Worm (Caenorhabditis elegans) whole organism, mixed stage, embryonic: ENCODE results near the gene ZK54.3.
A peak's percentile ranks its signal among the peaks of the same experiment; 100 is the strongest.

Experiments used
- M03D4.4 ChIP-seq: sonication (generic microtip); optimal IDR thresholded peaks from 2 replicates; lab custom pipeline; 2017; ENCODE audit warnings: mild to moderate bottlenecking, missing genetic modification characterization, missing compliant biosample characterization
- bed-3 ChIP-seq: fragments of 200-800 bp; sonication (Bioruptor generic); optimal IDR thresholded peaks from 3 replicates; lab custom pipeline; 2018; ENCODE audit warnings: mild to moderate bottlenecking, missing genetic modification characterization, moderate library complexity, missing compliant biosample characterization
- blmp-1 ChIP-seq: fragments of 150-350 bp; optimal IDR thresholded peaks from 2 replicates; lab custom pipeline; 2014; ENCODE audit warnings: missing biosample characterization, missing genetic modification characterization
- ceh-39 ChIP-seq: fragments of 150-350 bp; optimal IDR thresholded peaks from 2 replicates; lab custom pipeline; 2014; ENCODE audit warnings: missing biosample characterization, missing genetic modification characterization
- ceh-43 ChIP-seq: fragments of 200-800 bp; sonication (Bioruptor generic); optimal IDR thresholded peaks from 2 replicates; lab custom pipeline; 2018; ENCODE audit warnings: mild to moderate bottlenecking, missing genetic modification characterization, moderate library complexity, missing compliant biosample characterization
- ceh-83 ChIP-seq: fragments of 200-800 bp; sonication (Bioruptor generic); optimal IDR thresholded peaks from 2 replicates; lab custom pipeline; 2018; ENCODE audit warnings: mild to moderate bottlenecking, missing genetic modification characterization, missing compliant biosample characterization
- ces-1 ChIP-seq: fragments of 150-350 bp; optimal IDR thresholded peaks from 2 replicates; lab custom pipeline; 2014; ENCODE audit warnings: missing biosample characterization, missing genetic modification reagents, missing genetic modification characterization
- cnd-1 ChIP-seq: fragments of 200-800 bp; sonication (Bioruptor generic); optimal IDR thresholded peaks from 2 replicates; lab custom pipeline; 2018; ENCODE audit warnings: mild to moderate bottlenecking, missing genetic modification characterization, missing compliant biosample characterization
- drap-1 ChIP-seq: fragments of 200-800 bp; sonication (Bioruptor generic); optimal IDR thresholded peaks from 3 replicates; lab custom pipeline; 2018; ENCODE audit warnings: mild to moderate bottlenecking, missing genetic modification characterization, missing compliant biosample characterization
- elt-1 ChIP-seq: sonication (generic microtip); optimal IDR thresholded peaks from 2 replicates; lab custom pipeline; 2017; ENCODE audit warnings: missing genetic modification characterization, mild to moderate bottlenecking, missing compliant biosample characterization, antibody characterized with exemption, moderate library complexity, borderline replicate concordance; ENCODE audit not compliant: insufficient read depth
- elt-3 ChIP-seq: fragments of 150-350 bp; optimal IDR thresholded peaks from 2 replicates; lab custom pipeline; 2014; ENCODE audit warnings: missing biosample characterization, missing genetic modification characterization
- flh-1 ChIP-seq: fragments of 200-800 bp; sonication (Bioruptor generic); optimal IDR thresholded peaks from 2 replicates; lab custom pipeline; 2018; ENCODE audit warnings: mild to moderate bottlenecking, missing genetic modification characterization, moderate library complexity, missing compliant biosample characterization
- ham-2 ChIP-seq: fragments of 200-800 bp; sonication (Bioruptor generic); optimal IDR thresholded peaks from 2 replicates; lab custom pipeline; 2018; ENCODE audit warnings: mild to moderate bottlenecking, missing genetic modification characterization, missing compliant biosample characterization
- hlh-1 ChIP-seq: fragments of 150-350 bp; optimal IDR thresholded peaks from 2 replicates; lab custom pipeline; 2014; ENCODE audit warnings: missing biosample characterization, missing genetic modification reagents, missing genetic modification characterization
- lin-13 ChIP-seq: fragments of 150-350 bp; optimal IDR thresholded peaks from 2 replicates; lab custom pipeline; 2014; ENCODE audit warnings: missing biosample characterization, missing genetic modification characterization
- lin-32 ChIP-seq: fragments of 200-800 bp; sonication (Bioruptor generic); optimal IDR thresholded peaks from 2 replicates; lab custom pipeline; 2018; ENCODE audit warnings: mild to moderate bottlenecking, missing genetic modification characterization, missing compliant biosample characterization
- lsy-2 ChIP-seq: fragments of 150-350 bp; optimal IDR thresholded peaks from 2 replicates; lab custom pipeline; 2014; ENCODE audit warnings: missing biosample characterization, missing genetic modification characterization
- mab-5 ChIP-seq: fragments of 150-350 bp; optimal IDR thresholded peaks from 2 replicates; lab custom pipeline; 2014; ENCODE audit warnings: missing biosample characterization, missing genetic modification characterization
- mep-1 ChIP-seq: fragments of 150-350 bp; optimal IDR thresholded peaks from 2 replicates; lab custom pipeline; 2017; ENCODE audit warnings: missing biosample characterization, missing genetic modification reagents, missing genetic modification characterization, inconsistent platforms
- mls-2 ChIP-seq: sonication (generic microtip); optimal IDR thresholded peaks from 2 replicates; lab custom pipeline; 2016; ENCODE audit warnings: mild to moderate bottlenecking, missing genetic modification characterization, moderate library complexity, missing compliant biosample characterization
- nhr-12 ChIP-seq: fragments of 150-350 bp; optimal IDR thresholded peaks from 2 replicates; lab custom pipeline; 2014; ENCODE audit warnings: missing biosample characterization, missing genetic modification characterization
- nhr-2 ChIP-seq: fragments of 150-350 bp; optimal IDR thresholded peaks from 2 replicates; lab custom pipeline; 2014; ENCODE audit warnings: missing biosample characterization, missing genetic modification characterization
- nhr-237 ChIP-seq: fragments of 150-350 bp; optimal IDR thresholded peaks from 2 replicates; lab custom pipeline; 2014; ENCODE audit warnings: missing biosample characterization, missing genetic modification characterization
- nhr-28 ChIP-seq: fragments of 150-350 bp; optimal IDR thresholded peaks from 2 replicates; lab custom pipeline; 2014; ENCODE audit warnings: missing biosample characterization, missing genetic modification characterization
- nhr-76 ChIP-seq: sonication (generic microtip); optimal IDR thresholded peaks from 2 replicates; lab custom pipeline; 2017; ENCODE audit warnings: missing biosample characterization, missing genetic modification characterization
- pha-4 ChIP-seq: fragments of 150-350 bp; optimal IDR thresholded peaks from 2 replicates; lab custom pipeline; 2018; ENCODE audit warnings: missing biosample characterization, missing genetic modification reagents, missing genetic modification characterization
- sem-2 ChIP-seq: fragments of 200-800 bp; sonication (Bioruptor generic); optimal IDR thresholded peaks from 2 replicates; lab custom pipeline; 2018; ENCODE audit warnings: mild to moderate bottlenecking, missing genetic modification characterization, missing compliant biosample characterization
- snpc-4 ChIP-seq: fragments of 150-350 bp; optimal IDR thresholded peaks from 2 replicates; lab custom pipeline; 2014; ENCODE audit warnings: missing biosample characterization, missing genetic modification characterization
- sptf-1 ChIP-seq: sonication (generic microtip); optimal IDR thresholded peaks from 2 replicates; lab custom pipeline; 2017; ENCODE audit warnings: mild to moderate bottlenecking, missing genetic modification characterization, moderate library complexity, missing compliant biosample characterization
- tbx-8 ChIP-seq: fragments of 200-800 bp; sonication (Bioruptor generic); optimal IDR thresholded peaks from 2 replicates; lab custom pipeline; 2018; ENCODE audit warnings: mild to moderate bottlenecking, missing genetic modification characterization, moderate library complexity, missing compliant biosample characterization
- unc-120 ChIP-seq: sonication (generic microtip); optimal IDR thresholded peaks from 2 replicates; lab custom pipeline; 2017; ENCODE audit warnings: missing genetic modification characterization, missing compliant biosample characterization; ENCODE audit not compliant: poor library complexity, severe bottlenecking
- unc-39 ChIP-seq: fragments of 150-350 bp; optimal IDR thresholded peaks from 2 replicates; lab custom pipeline; 2014; ENCODE audit warnings: missing biosample characterization, missing genetic modification characterization
- unc-62 ChIP-seq: fragments of 150-350 bp; optimal IDR thresholded peaks from 2 replicates; lab custom pipeline; 2014; ENCODE audit warnings: missing biosample characterization, missing genetic modification reagents, missing genetic modification characterization
- zip-8 ChIP-seq: fragments of 150-350 bp; optimal IDR thresholded peaks from 2 replicates; lab custom pipeline; 2014; ENCODE audit warnings: missing biosample characterization, missing genetic modification characterization
- ztf-11 ChIP-seq: fragments of 150-350 bp; optimal IDR thresholded peaks from 2 replicates; lab custom pipeline; 2014; ENCODE audit warnings: missing biosample characterization, missing genetic modification characterization

The ZK54.3 gene

DNA sequence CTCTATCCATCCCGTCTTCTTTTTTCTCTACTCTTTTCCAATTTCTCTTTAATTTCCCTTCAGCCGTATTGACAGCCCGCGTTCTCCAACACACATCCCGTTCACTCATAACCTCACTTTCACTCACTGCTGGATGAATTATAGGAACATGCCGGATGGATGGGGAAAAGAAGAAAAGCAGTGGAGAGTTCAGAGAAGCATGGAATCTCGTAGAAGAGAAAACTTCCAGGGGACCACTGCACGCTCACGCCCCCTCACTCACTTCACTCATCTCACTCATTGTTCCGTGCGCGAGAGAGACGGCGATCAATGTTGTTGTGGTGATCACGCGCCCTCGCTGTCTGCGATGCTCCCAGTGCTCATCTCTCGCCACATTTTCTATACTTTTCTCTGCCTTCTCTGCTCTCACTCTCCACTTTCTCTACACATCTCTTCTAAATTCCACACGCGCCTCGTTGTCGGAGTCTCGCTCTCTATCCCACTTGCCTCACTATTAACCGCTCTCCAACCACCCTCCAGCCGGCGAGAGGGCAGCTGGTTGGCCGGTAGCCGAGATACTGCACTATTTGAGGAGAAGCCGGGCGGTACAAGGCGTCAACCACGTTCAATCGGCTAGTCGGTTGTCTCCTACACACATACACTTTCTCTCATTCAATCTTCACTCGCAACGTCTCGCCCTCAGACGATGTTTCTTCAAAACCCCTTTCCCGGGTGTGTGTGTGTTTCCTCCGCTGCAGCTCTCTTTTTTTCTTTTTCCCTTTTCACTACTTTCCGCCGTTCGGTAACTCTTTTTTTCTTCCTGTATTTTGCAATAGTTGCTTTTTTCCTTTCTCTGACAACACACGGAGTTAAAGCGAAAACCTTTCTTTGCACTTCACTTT is 13.1 kb upstream of the ZK54.3 start:
- TF ChIP-seq mab-5 (tag; lab: Kevin White, UChicago) = peak; percentile 58
- no peak for TF ChIP-seq lsy-2 (tag; lab: Kevin White, UChicago)
- no peak for TF ChIP-seq zip-8 (tag; lab: Kevin White, UChicago)
- peak; percentile 40 for TF ChIP-seq ceh-83 (GFP tag; lab: Kevin White, UChicago)
- TF ChIP-seq flh-1 (GFP tag; lab: Kevin White, UChicago) = no peak
- TF ChIP-seq nhr-76 (tag; lab: Kevin White, UChicago) = no peak
- TF ChIP-seq blmp-1 = peak; percentile 88
- TF ChIP-seq ceh-39 = no peak
- peak; percentile 73 for TF ChIP-seq drap-1 (GFP tag; lab: Kevin White, UChicago)
- peak; percentile 75 for TF ChIP-seq sptf-1 (tag; lab: Kevin White, UChicago)
- peak; percentile 14 for TF ChIP-seq ceh-43 (GFP tag; lab: Kevin White, UChicago)
- peak; percentile 52 for TF ChIP-seq pha-4 (tag; lab: Kevin White, UChicago)
- peak; percentile 27 for TF ChIP-seq mep-1 (tag; lab: Kevin White, UChicago)
- peak; percentile 67 for TF ChIP-seq hlh-1 (tag; lab: Kevin White, UChicago)
- peak; percentile 10 for TF ChIP-seq nhr-2
- peak; percentile 92 for TF ChIP-seq unc-120 (tag; lab: Kevin White, UChicago)
- peak; percentile 94 for TF ChIP-seq mls-2 (tag; lab: Kevin White, UChicago)
- TF ChIP-seq nhr-12 (tag; lab: Kevin White, UChicago) = no peak
- no peak for TF ChIP-seq sem-2 (GFP tag; lab: Kevin White, UChicago)
- TF ChIP-seq lin-32 (GFP tag; lab: Kevin White, UChicago) = peak; percentile 66
- no peak for TF ChIP-seq M03D4.4 (tag; lab: Kevin White, UChicago)
- TF ChIP-seq ham-2 (GFP tag; lab: Kevin White, UChicago) = peak; percentile 99
- TF ChIP-seq unc-39 = peak; percentile 60
- TF ChIP-seq lin-13 (tag; lab: Kevin White, UChicago) = no peak
- no peak for TF ChIP-seq tbx-8
- peak; percentile 61 for TF ChIP-seq ztf-11 (tag; lab: Kevin White, UChicago)
- peak; percentile 70 for TF ChIP-seq nhr-237
- TF ChIP-seq unc-62 (GFP tag; lab: Kevin White, UChicago) = peak; percentile 94
- TF ChIP-seq elt-1 (tag; lab: Kevin White, UChicago) = no peak
- TF ChIP-seq nhr-28 = no peak
- TF ChIP-seq bed-3 (GFP tag; lab: Kevin White, UChicago) = no peak
- peak; percentile 90 for TF ChIP-seq ces-1
- TF ChIP-seq elt-3 (tag; lab: Kevin White, UChicago) = no peak
- no peak for TF ChIP-seq snpc-4 (tag; lab: Kevin White, UChicago)
- peak; percentile 57 for TF ChIP-seq cnd-1 (tag; lab: Kevin White, UChicago)

DNA sequence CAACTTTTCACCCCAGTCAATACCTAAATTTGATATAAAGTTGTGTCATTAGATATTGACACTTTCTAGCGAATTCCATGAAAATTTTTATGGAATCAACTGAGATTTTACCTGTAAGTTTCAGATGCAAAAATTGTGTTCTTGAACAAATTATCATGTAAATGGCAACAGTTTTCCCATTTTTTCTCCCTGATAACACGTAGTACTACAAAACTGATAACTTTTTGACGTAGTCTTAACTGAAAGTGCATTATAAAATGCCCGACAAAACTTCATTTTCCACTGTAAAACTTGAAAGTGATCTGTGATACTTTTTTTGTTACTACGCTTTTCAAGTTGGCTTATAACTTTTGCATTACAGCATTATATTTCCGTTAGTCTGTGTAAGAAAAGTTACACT is 11.9 kb upstream of the ZK54.3 start:
- no peak for TF ChIP-seq mab-5 (tag; lab: Kevin White, UChicago)
- no peak for TF ChIP-seq ceh-43 (GFP tag; lab: Kevin White, UChicago)
- no peak for TF ChIP-seq sptf-1 (tag; lab: Kevin White, UChicago)
- TF ChIP-seq tbx-8 = no peak
- TF ChIP-seq lsy-2 (tag; lab: Kevin White, UChicago) = no peak
- no peak for TF ChIP-seq nhr-2
- no peak for TF ChIP-seq flh-1 (GFP tag; lab: Kevin White, UChicago)
- TF ChIP-seq drap-1 (GFP tag; lab: Kevin White, UChicago) = no peak
- no peak for TF ChIP-seq unc-62 (GFP tag; lab: Kevin White, UChicago)
- TF ChIP-seq hlh-1 (tag; lab: Kevin White, UChicago) = no peak
- no peak for TF ChIP-seq blmp-1
- TF ChIP-seq ceh-83 (GFP tag; lab: Kevin White, UChicago) = no peak
- TF ChIP-seq snpc-4 (tag; lab: Kevin White, UChicago) = no peak
- TF ChIP-seq M03D4.4 (tag; lab: Kevin White, UChicago) = no peak
- TF ChIP-seq lin-32 (GFP tag; lab: Kevin White, UChicago) = no peak
- TF ChIP-seq unc-39 = no peak
- no peak for TF ChIP-seq pha-4 (tag; lab: Kevin White, UChicago)
